Fruit fly (Drosophila melanogaster) whole organism, embryonic: ENCODE data around the gene Lamp1.

Experiments used
- CG7963 ChIP-seq: fragments of 200-800 bp; sonication (Bioruptor generic); IDR thresholded peaks from 3 replicates; pipeline ENCODE4 v1.3.6; 2022; ENCODE audit warnings: missing biosample characterization, missing genetic modification characterization; ENCODE audit not compliant: partially characterized antibody
- CG8089 ChIP-seq: fragments of 200-800 bp; sonication (Bioruptor generic); optimal IDR thresholded peaks from 3 replicates; lab custom pipeline; 2016; ENCODE audit warnings: missing biosample characterization, missing genetic modification characterization
- E2f2 ChIP-seq: fragments of 200-800 bp; sonication (Bioruptor generic); IDR thresholded peaks from 2 replicates; pipeline ENCODE4 v1.3.6; 2022; ENCODE audit warnings: missing biosample characterization, missing genetic modification characterization
- Hr78 ChIP-seq, 2 experiments: fragments of 200-800 bp in 1 of 2; fragments of >200 bp in 1 of 2; sonication (Bioruptor generic) in 1 of 2; optimal IDR thresholded peaks; 2 replicates each; lab custom pipeline; 2017 to 2019; ENCODE audit warnings: missing biosample characterization in 2 of 2, missing genetic modification characterization in 2 of 2, mild to moderate bottlenecking in 1 of 2, moderate library complexity in 1 of 2
- bowl ChIP-seq: fragments of 200-800 bp; sonication (Bioruptor generic); IDR thresholded peaks from 2 replicates; pipeline ENCODE4 v1.3.6; 2022; ENCODE audit warnings: missing biosample characterization, missing genetic modification characterization
- sr ChIP-seq: fragments of 200-800 bp; sonication (Bioruptor generic); IDR thresholded peaks from 3 replicates; pipeline ENCODE4 v1.3.6; 2022; ENCODE audit warnings: missing biosample characterization, missing genetic modification characterization
- vnd ChIP-seq: fragments of 200-800 bp; sonication (Bioruptor generic); IDR thresholded peaks from 3 replicates; pipeline ENCODE4 v1.3.6; 2022; ENCODE audit warnings: missing biosample characterization, missing genetic modification characterization; ENCODE audit not compliant: partially characterized antibody

dm6 chr2L:21573226-21573791, at the start of gene Lamp1:
- TF ChIP-seq vnd (GFP tag; lab: Robert Waterston, UW), result no peak
- TF ChIP-seq CG7963, result no peak
- TF ChIP-seq Hr78 (GFP tag; optimal IDR thresholded peaks at IDR 0.05; lab: Kevin White, UChicago), result peak in 1 of 2 experiments; percentile 48
- TF ChIP-seq E2f2 (GFP tag; lab: Robert Waterston, UW), result no peak
- no peak for TF ChIP-seq sr (GFP tag; lab: Robert Waterston, UW)
- TF ChIP-seq bowl (GFP tag; lab: Robert Waterston, UW), result no peak
- TF ChIP-seq CG8089 (GFP tag; lab: Kevin White, UChicago), result no peak
